Worm (Caenorhabditis elegans): ENCODE data around the gene srj-22.

Gene srj-22

ce11 chrV:10716865-10717713 is 26.5 kb downstream of the srj-22 start:
- TF ChIP-seq unc-62 (GFP tag; optimal IDR thresholded peaks at IDR 0.05) (no peak), mef-2 (tag; optimal IDR thresholded peaks at IDR 0.05) (no peak), ztf-4 (tag; optimal IDR thresholded peaks at IDR 0.05) (no peak), elt-3 (tag; optimal IDR thresholded peaks at IDR 0.05) (peak in 3 of 6 experiments; percentile 68 to 90 (median 71)), ama-1 (optimal IDR thresholded peaks at IDR 0.05) (no peak), unc-130 (tag; optimal IDR thresholded peaks at IDR 0.05) (peak; percentile 58), blmp-1 (tag; optimal IDR thresholded peaks at IDR 0.05) (peak; percentile 85), pax-3 (tag; optimal IDR thresholded peaks at IDR 0.05) (peak; percentile 26), zag-1 (tag; optimal IDR thresholded peaks at IDR 0.05) (no peak), skn-1 (tag; optimal IDR thresholded peaks at IDR 0.05) (peak; percentile 77), tlp-1 (tag; optimal IDR thresholded peaks at IDR 0.05) (no peak), mab-9 (GFP tag; IDR thresholded peaks at IDR 0.05) (no peak), rnt-1 (tag; optimal IDR thresholded peaks at IDR 0.05) (peak; percentile 18), fkh-10 (GFP tag; optimal IDR thresholded peaks at IDR 0.05) (no peak), aha-1 (tag; optimal IDR thresholded peaks at IDR 0.05) (no peak), lin-39 (tag; optimal IDR thresholded peaks at IDR 0.05) (no peak), lsy-2 (tag; optimal IDR thresholded peaks at IDR 0.05) (peak; percentile 46 to 62), nhr-11 (tag; optimal IDR thresholded peaks at IDR 0.05) (no peak), nhr-237 (tag; optimal IDR thresholded peaks at IDR 0.05) (no peak), ets-5 (GFP tag; IDR thresholded peaks at IDR 0.05) (no peak), C34B4.2 (tag; optimal IDR thresholded peaks at IDR 0.05) (no peak), ceh-8 (GFP tag; optimal IDR thresholded peaks at IDR 0.05) (no peak), vab-15 (tag; optimal IDR thresholded peaks at IDR 0.05) (peak; percentile 13), ces-1 (GFP tag; optimal IDR thresholded peaks at IDR 0.05) (no peak), dsc-1 (tag; optimal IDR thresholded peaks at IDR 0.05) (no peak), sup-37 (GFP tag; optimal IDR thresholded peaks at IDR 0.05) (no peak), lir-3 (tag; optimal IDR thresholded peaks at IDR 0.05; ENCODE audit: poor library complexity) (peak; percentile 12), lin-13 (GFP tag; optimal IDR thresholded peaks at IDR 0.05) (peak; percentile 59), nhr-20 (tag; optimal IDR thresholded peaks at IDR 0.05) (peak; percentile 83), aly-2 (tag; optimal IDR thresholded peaks at IDR 0.05) (no peak), mep-1 (tag; optimal IDR thresholded peaks at IDR 0.05) (peak; percentile 27), zip-4 (GFP tag; optimal IDR thresholded peaks at IDR 0.05) (peak; percentile 12), swsn-7 (tag; optimal IDR thresholded peaks at IDR 0.05) (no peak), grh-1 (GFP tag; IDR thresholded peaks at IDR 0.05) (peak; percentile 73), sptf-1 (tag; optimal IDR thresholded peaks at IDR 0.05) (no peak), ceh-90 (tag; optimal IDR thresholded peaks at IDR 0.05) (no peak), efl-1 (optimal IDR thresholded peaks at IDR 0.05) (peak; percentile 5 to 24), efl-1 (GFP tag; optimal IDR thresholded peaks at IDR 0.05 in 1 of 2) (peak in 1 of 2 experiments; percentile 90), egl-13 (tag; optimal IDR thresholded peaks at IDR 0.05) (no peak), ztf-11 (tag; optimal IDR thresholded peaks at IDR 0.05) (peak in 1 of 2 experiments; percentile 39), mdl-1 (tag; optimal IDR thresholded peaks at IDR 0.05) (peak in 1 of 2 experiments; percentile 91), snpc-4 (tag; optimal IDR thresholded peaks at IDR 0.05) (peak; percentile 22), fos-1 (tag; optimal IDR thresholded peaks at IDR 0.05) (no peak), elt-2 (tag; optimal IDR thresholded peaks at IDR 0.05) (no peak), ceh-88 (GFP tag; IDR thresholded peaks at IDR 0.05) (0 out of 2 replicates have a peak, but pooled peaks have one; percentile 31), hpl-2 (GFP tag; optimal IDR thresholded peaks at IDR 0.05) (no peak), fkh-8 (tag; optimal IDR thresholded peaks at IDR 0.05) (no peak), lin-14 (GFP tag; optimal IDR thresholded peaks at IDR 0.05) (peak; percentile 96), efl-3 (GFP tag; optimal IDR thresholded peaks at IDR 0.05) (peak; percentile 29), nhr-76 (tag; optimal IDR thresholded peaks at IDR 0.05) (no peak), isw-1 (GFP tag; IDR thresholded peaks at IDR 0.05) (no peak), nhr-19 (GFP tag; conservative IDR thresholded peaks at IDR 0.05) (no peak; the same call in none of the 2 replicates)

Measured in whole organism, L1 larva.